Worm (Caenorhabditis elegans) whole organism, L2 larva: ENCODE data around the gene imp-2.
A peak's percentile ranks its signal among the peaks of the same experiment; 100 is the strongest.

Experiments used
- C34F6.9 ChIP-seq: fragments of 150-350 bp; optimal IDR thresholded peaks from 2 replicates; lab custom pipeline; 2014; ENCODE audit warnings: missing biosample characterization, missing genetic modification characterization
- F13H6.1 ChIP-seq: sonication (generic microtip); optimal IDR thresholded peaks from 2 replicates; lab custom pipeline; 2016; ENCODE audit warnings: missing genetic modification characterization, missing compliant biosample characterization
- R02D3.7 ChIP-seq: fragments of 150-350 bp; optimal IDR thresholded peaks from 2 replicates; lab custom pipeline; 2014; ENCODE audit warnings: missing biosample characterization, missing genetic modification characterization
- Y55F3AM.14 ChIP-seq: fragments of 200-800 bp; sonication (Bioruptor generic); optimal IDR thresholded peaks from 2 replicates; lab custom pipeline; 2018; ENCODE audit warnings: mild to moderate bottlenecking, missing genetic modification characterization, missing compliant biosample characterization
- ZK546.5 ChIP-seq: sonication (generic microtip); optimal IDR thresholded peaks from 2 replicates; lab custom pipeline; 2017; ENCODE audit warnings: missing biosample characterization, missing genetic modification characterization
- alr-1 ChIP-seq: fragments of 150-350 bp; optimal IDR thresholded peaks from 2 replicates; lab custom pipeline; 2014; ENCODE audit warnings: missing biosample characterization, missing genetic modification characterization
- aly-2 ChIP-seq: fragments of 150-350 bp; optimal IDR thresholded peaks from 2 replicates; lab custom pipeline; 2014; ENCODE audit warnings: missing biosample characterization, missing genetic modification characterization
- ama-1 ChIP-seq: fragments of 150-350 bp; optimal IDR thresholded peaks from 2 replicates; lab custom pipeline; 2018; ENCODE audit warnings: inconsistent platforms
- blmp-1 ChIP-seq: sonication (generic microtip); optimal IDR thresholded peaks from 2 replicates; lab custom pipeline; 2017; ENCODE audit warnings: missing genetic modification characterization, mild to moderate bottlenecking, missing compliant biosample characterization, antibody characterized with exemption, moderate library complexity; ENCODE audit not compliant: insufficient read depth
- ceh-16 ChIP-seq: fragments of 150-350 bp; optimal IDR thresholded peaks from 2 replicates; lab custom pipeline; 2014; ENCODE audit warnings: missing biosample characterization, missing genetic modification characterization
- ceh-82 ChIP-seq: fragments of 150-350 bp; optimal IDR thresholded peaks from 2 replicates; lab custom pipeline; 2014; ENCODE audit warnings: missing biosample characterization, missing genetic modification characterization
- crh-2 ChIP-seq: sonication (generic microtip); optimal IDR thresholded peaks from 2 replicates; lab custom pipeline; 2017; ENCODE audit warnings: missing biosample characterization, missing genetic modification characterization
- egl-27 ChIP-seq: sonication (generic microtip); optimal IDR thresholded peaks from 3 replicates; lab custom pipeline; 2017; ENCODE audit warnings: missing biosample characterization, missing genetic modification reagents, missing genetic modification characterization
- elt-1 ChIP-seq: fragments of 150-350 bp; optimal IDR thresholded peaks from 2 replicates; lab custom pipeline; 2014; ENCODE audit warnings: missing biosample characterization, missing genetic modification characterization
- elt-3 ChIP-seq: sonication (generic microtip); optimal IDR thresholded peaks from 2 replicates; lab custom pipeline; 2017; ENCODE audit warnings: missing biosample characterization, missing genetic modification characterization
- fos-1 ChIP-seq: fragments of 150-350 bp; optimal IDR thresholded peaks from 2 replicates; lab custom pipeline; 2014; ENCODE audit warnings: missing biosample characterization, missing genetic modification characterization
- gmeb-1 ChIP-seq: fragments of 150-350 bp; optimal IDR thresholded peaks from 2 replicates; lab custom pipeline; 2014; ENCODE audit warnings: missing biosample characterization, missing genetic modification characterization
- lin-11 ChIP-seq: fragments of 150-350 bp; sonication (generic microtip); optimal IDR thresholded peaks from 2 replicates; lab custom pipeline; 2014; ENCODE audit warnings: missing biosample characterization, missing genetic modification characterization, inconsistent platforms, mixed read lengths
- lin-13 ChIP-seq: fragments of 150-350 bp; optimal IDR thresholded peaks from 2 replicates; lab custom pipeline; 2014; ENCODE audit warnings: missing biosample characterization, missing genetic modification reagents, missing genetic modification characterization
- lsy-2 ChIP-seq, 2 experiments: fragments of 150-350 bp in 1 of 2; sonication (generic microtip) in 1 of 2; optimal IDR thresholded peaks; 2 replicates each; lab custom pipeline; 2014 to 2017; ENCODE audit warnings: missing biosample characterization in 2 of 2, missing genetic modification characterization in 2 of 2
- mab-5 ChIP-seq: fragments of 150-350 bp; optimal IDR thresholded peaks from 2 replicates; lab custom pipeline; 2014; ENCODE audit warnings: missing biosample characterization, missing genetic modification characterization
- mbf-1 ChIP-seq: sonication (generic microtip); optimal IDR thresholded peaks from 2 replicates; lab custom pipeline; 2017; ENCODE audit warnings: missing biosample characterization, missing genetic modification characterization
- mdl-1 ChIP-seq, 2 experiments: fragments of 150-350 bp in 1 of 2; sonication (generic microtip) in 1 of 2; optimal IDR thresholded peaks; 2 replicates each; lab custom pipeline; 2017; ENCODE audit warnings: missing biosample characterization in 2 of 2, missing genetic modification characterization in 2 of 2
- nhr-10 ChIP-seq: sonication (generic microtip); optimal IDR thresholded peaks from 2 replicates; lab custom pipeline; 2017; ENCODE audit warnings: missing biosample characterization, missing genetic modification characterization
- nhr-11 ChIP-seq: fragments of 150-350 bp; optimal IDR thresholded peaks from 2 replicates; lab custom pipeline; 2014; ENCODE audit warnings: missing biosample characterization, missing genetic modification characterization
- nhr-12 ChIP-seq: fragments of 150-350 bp; optimal IDR thresholded peaks from 2 replicates; lab custom pipeline; 2014; ENCODE audit warnings: missing biosample characterization, missing genetic modification characterization
- nhr-129 ChIP-seq: fragments of 150-350 bp; optimal IDR thresholded peaks from 2 replicates; lab custom pipeline; 2014; ENCODE audit warnings: missing biosample characterization, missing genetic modification characterization
- nhr-21 ChIP-seq: fragments of 150-350 bp; optimal IDR thresholded peaks from 2 replicates; lab custom pipeline; 2014; ENCODE audit warnings: missing biosample characterization, missing genetic modification characterization
- nhr-23 ChIP-seq: fragments of 150-350 bp; optimal IDR thresholded peaks from 2 replicates; lab custom pipeline; 2014; ENCODE audit warnings: missing biosample characterization, missing genetic modification reagents, missing genetic modification characterization
- nhr-25 ChIP-seq: fragments of 150-350 bp; sonication (generic microtip); optimal IDR thresholded peaks from 3 replicates; lab custom pipeline; 2014; ENCODE audit warnings: missing biosample characterization, missing genetic modification characterization
- nhr-6 ChIP-seq: fragments of 150-350 bp; optimal IDR thresholded peaks from 2 replicates; lab custom pipeline; 2014; ENCODE audit warnings: missing biosample characterization, missing genetic modification characterization
- nhr-77 ChIP-seq: fragments of 150-350 bp; optimal IDR thresholded peaks from 2 replicates; lab custom pipeline; 2014; ENCODE audit warnings: missing biosample characterization, missing genetic modification characterization
- sem-4 ChIP-seq: fragments of 150-350 bp; optimal IDR thresholded peaks from 2 replicates; lab custom pipeline; 2014; ENCODE audit warnings: missing biosample characterization, missing genetic modification reagents, missing genetic modification characterization
- skn-1 ChIP-seq: sonication (generic microtip); optimal IDR thresholded peaks from 2 replicates; lab custom pipeline; 2017; ENCODE audit warnings: missing biosample characterization, missing genetic modification characterization
- sma-3 ChIP-seq: sonication (generic microtip); optimal IDR thresholded peaks from 2 replicates; lab custom pipeline; 2016; ENCODE audit warnings: missing genetic modification reagents, missing genetic modification characterization, missing compliant biosample characterization
- sma-9 ChIP-seq, 2 experiments: fragments of 150-350 bp in 1 of 2; sonication (generic microtip) in 1 of 2; optimal IDR thresholded peaks; 2 replicates each; lab custom pipeline; 2014 to 2016; ENCODE audit warnings: missing genetic modification characterization in 2 of 2, mild to moderate bottlenecking in 1 of 2, missing biosample characterization in 1 of 2, missing compliant biosample characterization in 1 of 2, missing genetic modification reagents in 1 of 2, moderate library complexity in 1 of 2
- snpc-4 ChIP-seq: fragments of 150-350 bp; optimal IDR thresholded peaks from 2 replicates; lab custom pipeline; 2014; ENCODE audit warnings: missing biosample characterization, missing genetic modification characterization
- unc-55 ChIP-seq: fragments of 150-350 bp; sonication (generic microtip); optimal IDR thresholded peaks from 3 replicates; lab custom pipeline; 2014; ENCODE audit warnings: missing biosample characterization, missing genetic modification reagents, missing genetic modification characterization
- unc-62 ChIP-seq: fragments of 150-350 bp; optimal IDR thresholded peaks from 2 replicates; lab custom pipeline; 2014; ENCODE audit warnings: missing biosample characterization, missing genetic modification reagents, missing genetic modification characterization
- zag-1 ChIP-seq: fragments of 150-350 bp; optimal IDR thresholded peaks from 2 replicates; lab custom pipeline; 2014; ENCODE audit warnings: missing biosample characterization, missing genetic modification characterization
- ztf-1 ChIP-seq: fragments of 200-800 bp; sonication (Bioruptor generic); conservative IDR thresholded peaks from 2 replicates; pipeline ENCODE4 v1.3.6; 2022; ENCODE audit warnings: missing genetic modification characterization, missing compliant biosample characterization
- ztf-11 ChIP-seq: sonication (generic microtip); optimal IDR thresholded peaks from 2 replicates; lab custom pipeline; 2017; ENCODE audit warnings: missing biosample characterization, missing genetic modification characterization
- ztf-4 ChIP-seq: fragments of 150-350 bp; optimal IDR thresholded peaks from 2 replicates; lab custom pipeline; 2014; ENCODE audit warnings: missing biosample characterization, missing genetic modification characterization

Gene imp-2

DNA sequence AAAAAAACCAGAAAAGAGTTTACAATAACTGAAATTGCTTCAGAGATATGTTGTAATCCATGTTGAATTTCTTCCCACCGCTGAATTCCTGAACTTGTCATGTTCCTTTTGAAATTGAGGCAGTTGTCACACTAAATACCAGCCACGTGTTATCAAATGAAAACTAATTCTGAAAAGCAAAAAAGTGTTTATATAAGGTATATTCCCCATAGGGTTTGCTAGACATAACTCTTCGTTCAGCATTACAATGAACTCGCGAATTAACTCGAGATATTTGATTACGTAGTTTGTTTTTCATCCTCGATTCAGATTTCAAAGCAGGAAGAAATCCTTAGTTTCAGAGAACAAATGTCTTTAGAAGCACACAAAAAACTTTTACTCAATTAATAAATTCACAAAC, 18.4 kb downstream of the imp-2 start, which contains the start of gene str-3:
TSS of gene str-3 (minus strand) at position 101 of the 400 bp plus-strand sequence.
- TF ChIP-seq blmp-1 (tag; lab: Kevin White, UChicago) (no peak), ztf-1 (no peak), unc-62 (no peak), elt-3 (no peak), zag-1 (no peak), sma-9 (GFP tag; optimal IDR thresholded peaks at IDR 0.05; lab: Kevin White, UChicago) (no peak), sma-9 (tag; optimal IDR thresholded peaks at IDR 0.05; lab: Kevin White, UChicago) (no peak), lin-11 (no peak), skn-1 (no peak), crh-2 (no peak), nhr-129 (tag; lab: Kevin White, UChicago) (no peak), F13H6.1 (tag; lab: Kevin White, UChicago) (no peak), alr-1 (tag; lab: Kevin White, UChicago) (no peak), nhr-25 (no peak), nhr-12 (tag; lab: Kevin White, UChicago) (no peak), ztf-4 (tag; lab: Kevin White, UChicago) (no peak), nhr-23 (no peak), sem-4 (tag; lab: Kevin White, UChicago) (no peak), ama-1 (lab: Kevin White, UChicago) (no peak), nhr-6 (tag; lab: Kevin White, UChicago) (no peak), nhr-21 (tag; lab: Kevin White, UChicago) (no peak)
- TF ChIP-seq, all 48 proteins: peak for 0

DNA sequence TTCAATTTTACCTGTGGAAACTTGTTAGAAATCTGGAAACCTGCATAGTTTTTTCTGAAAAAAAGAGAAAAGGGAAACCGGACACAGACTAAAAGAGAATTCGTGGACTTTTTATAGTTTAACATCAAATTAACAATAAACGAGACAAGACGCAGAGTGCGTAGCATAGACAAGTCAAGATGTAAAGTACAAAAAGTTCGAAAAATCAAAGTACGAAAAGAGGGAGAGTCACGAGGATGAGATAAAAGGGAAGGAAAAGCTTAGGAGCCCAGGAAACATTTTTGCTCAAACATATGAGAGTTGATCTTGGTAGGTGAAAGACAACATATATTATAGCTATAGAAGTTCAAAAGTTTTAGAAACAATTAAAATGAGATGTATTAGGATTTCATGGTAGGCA, 20.9 kb downstream of the imp-2 start, which contains the start of gene M7.12:
TSS of gene M7.12 (minus strand) at position 188 of the 400 bp plus-strand sequence.
- TF ChIP-seq R02D3.7 (no peak), nhr-10 (tag; lab: Kevin White, UChicago) (no peak), unc-55 (no peak), nhr-6 (tag; lab: Kevin White, UChicago) (no peak), sem-4 (tag; lab: Kevin White, UChicago) (no peak), C34F6.9 (no peak), sma-9 (GFP tag; optimal IDR thresholded peaks at IDR 0.05; lab: Kevin White, UChicago) (peak; percentile 28), sma-9 (tag; optimal IDR thresholded peaks at IDR 0.05; lab: Kevin White, UChicago) (no peak), nhr-23 (no peak), alr-1 (tag; lab: Kevin White, UChicago) (no peak), ama-1 (lab: Kevin White, UChicago) (no peak), gmeb-1 (tag; lab: Kevin White, UChicago) (no peak), ceh-16 (no peak), elt-3 (no peak), ztf-11 (tag; lab: Kevin White, UChicago) (no peak), nhr-25 (no peak), nhr-11 (tag; lab: Kevin White, UChicago) (no peak), mbf-1 (tag; lab: Kevin White, UChicago) (no peak), elt-1 (tag; lab: Kevin White, UChicago) (no peak), blmp-1 (tag; lab: Kevin White, UChicago) (no peak), sma-3 (no peak), nhr-129 (tag; lab: Kevin White, UChicago) (peak; percentile 17), crh-2 (no peak), nhr-12 (tag; lab: Kevin White, UChicago) (no peak), ztf-1 (no peak), nhr-77 (tag; lab: Kevin White, UChicago) (no peak), lin-11 (no peak), nhr-21 (tag; lab: Kevin White, UChicago) (no peak), mab-5 (tag; lab: Kevin White, UChicago) (no peak), F13H6.1 (tag; lab: Kevin White, UChicago) (no peak), aly-2 (tag; lab: Kevin White, UChicago) (no peak), lsy-2 (tag; optimal IDR thresholded peaks at IDR 0.05; lab: Kevin White, UChicago) (peak in 1 of 2 experiments; percentile 23), zag-1 (peak; percentile 10)

DNA sequence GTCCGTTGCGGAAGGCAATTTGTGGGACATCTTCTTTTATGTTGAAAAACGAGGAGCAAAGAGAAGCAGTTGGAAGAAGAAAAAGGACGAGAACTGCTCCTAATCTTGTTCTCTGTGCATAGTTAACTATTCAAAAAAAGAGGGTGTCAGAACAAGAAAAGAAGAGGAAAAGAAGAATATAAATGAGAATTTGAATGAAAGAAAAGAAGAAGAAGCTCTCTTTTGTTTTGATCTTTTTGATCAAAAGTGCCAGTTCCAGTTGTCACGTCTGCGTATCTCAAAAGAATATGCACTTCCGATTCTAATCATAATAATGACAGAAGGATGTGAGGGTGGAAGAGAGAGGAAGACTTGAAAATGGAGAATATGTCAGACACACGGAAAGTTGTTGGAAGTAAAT, 23.7 kb downstream of the imp-2 start, which contains the start of gene M7.8:
TSS of gene M7.8 (minus strand) at position 112 of the 400 bp plus-strand sequence.
- no peak for TF ChIP-seq F13H6.1 (tag; lab: Kevin White, UChicago)
- no peak for TF ChIP-seq ztf-1
- no peak for TF ChIP-seq mdl-1 (tag; optimal IDR thresholded peaks at IDR 0.05; lab: Kevin White, UChicago)
- peak; percentile 30 for TF ChIP-seq crh-2
- no peak for TF ChIP-seq skn-1
- TF ChIP-seq ama-1 (lab: Kevin White, UChicago): no peak
- TF ChIP-seq nhr-23: no peak
- no peak for TF ChIP-seq lin-13 (GFP tag; lab: Kevin White, UChicago)
- peak; percentile 92 for TF ChIP-seq zag-1
- TF ChIP-seq C34F6.9: peak; percentile 44
- TF ChIP-seq ZK546.5 (tag; lab: Kevin White, UChicago): no peak
- TF ChIP-seq ztf-4 (tag; lab: Kevin White, UChicago): no peak
- no peak for TF ChIP-seq sem-4 (tag; lab: Kevin White, UChicago)
- TF ChIP-seq nhr-129 (tag; lab: Kevin White, UChicago): no peak
- peak; percentile 31 for TF ChIP-seq unc-55
- TF ChIP-seq elt-1 (tag; lab: Kevin White, UChicago): no peak
- no peak for TF ChIP-seq sma-3
- TF ChIP-seq snpc-4 (tag; lab: Kevin White, UChicago): no peak
- no peak for TF ChIP-seq lin-11
- TF ChIP-seq egl-27 (tag; lab: Kevin White, UChicago): no peak
- TF ChIP-seq elt-3: no peak
- TF ChIP-seq sma-9 (GFP tag; optimal IDR thresholded peaks at IDR 0.05; lab: Kevin White, UChicago): no peak
- no peak for TF ChIP-seq sma-9 (tag; optimal IDR thresholded peaks at IDR 0.05; lab: Kevin White, UChicago)
- peak in 1 of 2 experiments; percentile 35 for TF ChIP-seq lsy-2 (tag; optimal IDR thresholded peaks at IDR 0.05; lab: Kevin White, UChicago)
- no peak for TF ChIP-seq Y55F3AM.14 (GFP tag; lab: Kevin White, UChicago)
- TF ChIP-seq fos-1 (tag; lab: Kevin White, UChicago): no peak
- TF ChIP-seq gmeb-1 (tag; lab: Kevin White, UChicago): no peak
- TF ChIP-seq ceh-82: no peak
- no peak for TF ChIP-seq nhr-10 (tag; lab: Kevin White, UChicago)
- TF ChIP-seq unc-62: no peak
- no peak for TF ChIP-seq ztf-11 (tag; lab: Kevin White, UChicago)
